Fruit fly (Drosophila melanogaster) whole organism, adult: ENCODE data around the gene CG15602.

Source experiments
- CG14711 ChIP-seq: fragments of 200-800 bp; sonication (Bioruptor generic); optimal IDR thresholded peaks from 2 replicates; lab custom pipeline; 2018; ENCODE audit warnings: missing biosample characterization, mild to moderate bottlenecking, missing genetic modification characterization, moderate library complexity
- CG33017 ChIP-seq: fragments of 200-800 bp; sonication (Bioruptor generic); optimal IDR thresholded peaks from 2 replicates; lab custom pipeline; 2018; ENCODE audit warnings: missing biosample characterization, mild to moderate bottlenecking, missing genetic modification characterization, moderate library complexity
- CG5204 ChIP-seq: fragments of 200-800 bp; sonication (Bioruptor generic); optimal IDR thresholded peaks from 2 replicates; lab custom pipeline; 2016; ENCODE audit warnings: missing biosample characterization, missing genetic modification characterization
- CG7045 ChIP-seq: fragments of 200-800 bp; sonication (Bioruptor generic); optimal IDR thresholded peaks from 2 replicates; lab custom pipeline; 2017; ENCODE audit warnings: missing biosample characterization, mild to moderate bottlenecking, missing genetic modification characterization
- CG7101 ChIP-seq: fragments of 200-800 bp; sonication (Bioruptor generic); optimal IDR thresholded peaks from 2 replicates; lab custom pipeline; 2018; ENCODE audit warnings: missing biosample characterization, mild to moderate bottlenecking, missing genetic modification characterization, moderate library complexity
- Clk ChIP-seq: fragments of 200-800 bp; sonication (Bioruptor generic); optimal IDR thresholded peaks from 2 replicates; lab custom pipeline; 2017; ENCODE audit warnings: missing biosample characterization, missing genetic modification characterization
- Hr96 ChIP-seq: fragments of 200-800 bp; sonication (Bioruptor generic); optimal IDR thresholded peaks from 2 replicates; lab custom pipeline; 2016; ENCODE audit warnings: missing biosample characterization, missing genetic modification characterization
- cnc ChIP-seq, 2 experiments: fragments of >200 bp; optimal IDR thresholded peaks; 2 replicates each; lab custom pipeline; 2017
- kay ChIP-seq: fragments of 200-800 bp; sonication (Bioruptor generic); peaks from one replicate; lab custom pipeline; 2016; ENCODE audit warnings: missing biosample characterization, missing genetic modification characterization, borderline replicate concordance
- ovo ChIP-seq: fragments of 200-800 bp; sonication (Bioruptor generic); optimal IDR thresholded peaks from 2 replicates; lab custom pipeline; 2016; ENCODE audit warnings: missing biosample characterization, missing genetic modification characterization
- pad ChIP-seq: fragments of 200-800 bp; sonication (Bioruptor generic); optimal IDR thresholded peaks from 3 replicates; lab custom pipeline; 2017; ENCODE audit warnings: missing biosample characterization, missing genetic modification characterization, mild to moderate bottlenecking, moderate library complexity, missing genetic modification reagents
- tj ChIP-seq: fragments of 200-800 bp; sonication (Bioruptor generic); optimal IDR thresholded peaks from 3 replicates; lab custom pipeline; 2017; ENCODE audit warnings: missing biosample characterization, mild to moderate bottlenecking, missing genetic modification characterization, moderate library complexity
- toe ChIP-seq: fragments of 200-800 bp; sonication (Bioruptor generic); optimal IDR thresholded peaks from 2 replicates; lab custom pipeline; 2016; ENCODE audit warnings: missing biosample characterization, missing genetic modification characterization

DNA sequence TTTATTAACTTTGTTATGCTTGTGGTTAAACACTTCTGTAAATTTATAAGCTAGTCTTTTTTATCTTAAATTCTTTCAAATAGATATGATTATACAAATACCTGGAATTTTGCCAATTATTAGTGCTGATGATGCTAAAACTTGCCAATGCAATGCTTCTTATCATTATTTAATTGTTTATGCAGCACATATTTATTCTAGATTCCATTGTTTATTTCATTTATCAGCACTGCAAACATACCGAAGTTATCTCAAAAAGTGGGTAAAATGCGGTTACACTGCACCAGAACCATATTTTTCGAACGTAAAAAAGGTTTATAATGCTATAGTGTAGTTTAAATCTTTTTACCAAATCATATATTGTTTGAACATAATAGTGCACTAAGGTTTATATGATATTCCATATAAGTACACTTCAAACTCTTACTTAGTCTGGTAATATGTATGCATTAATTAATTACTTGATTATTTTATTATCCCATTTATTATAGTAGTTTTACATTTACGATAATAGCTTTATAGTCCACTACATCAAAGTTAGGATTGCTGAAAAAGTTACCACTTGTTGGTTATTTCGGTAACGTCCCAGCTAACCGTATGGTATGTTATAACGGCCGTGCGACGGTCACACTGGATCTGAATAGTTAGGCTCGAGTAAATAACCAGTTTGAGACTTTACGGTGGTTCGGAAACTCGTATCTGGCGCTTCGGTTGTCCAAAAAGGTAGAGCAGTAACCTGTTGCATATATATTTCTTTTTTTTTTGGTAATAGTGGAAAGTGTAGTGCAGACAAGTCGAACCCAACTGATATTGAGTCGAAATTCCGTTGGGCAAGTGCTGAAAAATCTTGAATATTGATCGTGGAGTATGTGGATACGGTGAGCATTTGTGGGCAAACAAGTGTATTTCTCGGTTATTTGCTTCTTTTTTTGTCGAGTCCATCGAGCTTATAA, 10.7 kb upstream of the CG15602 start, which contains the start of gene Rhp:
- TF ChIP-seq Clk (GFP tag; lab: Kevin White, UChicago), result no peak
- TF ChIP-seq toe (GFP tag; lab: Kevin White, UChicago), result no peak
- peak; percentile 41 for TF ChIP-seq CG33017
- peak; percentile 48 for TF ChIP-seq pad
- TF ChIP-seq CG7101, result peak; percentile 88
- TF ChIP-seq Hr96, result no peak
- peak; percentile 33 for TF ChIP-seq CG7045 (GFP tag; lab: Kevin White, UChicago)
- TF ChIP-seq kay, result no peak
- TF ChIP-seq cnc (optimal IDR thresholded peaks at IDR 0.05; lab: Kevin White, UChicago), result no peak
- TF ChIP-seq CG14711 (tag; lab: Kevin White, UChicago), result peak; percentile 62
- peak; percentile 29 for TF ChIP-seq ovo (GFP tag; lab: Kevin White, UChicago)
- peak; percentile 68 for TF ChIP-seq tj (GFP tag; lab: Kevin White, UChicago)
- no peak for TF ChIP-seq CG5204 (GFP tag; lab: Kevin White, UChicago)
